Fruit fly (Drosophila melanogaster): ENCODE measurements around the gene CG7992.

DNA sequence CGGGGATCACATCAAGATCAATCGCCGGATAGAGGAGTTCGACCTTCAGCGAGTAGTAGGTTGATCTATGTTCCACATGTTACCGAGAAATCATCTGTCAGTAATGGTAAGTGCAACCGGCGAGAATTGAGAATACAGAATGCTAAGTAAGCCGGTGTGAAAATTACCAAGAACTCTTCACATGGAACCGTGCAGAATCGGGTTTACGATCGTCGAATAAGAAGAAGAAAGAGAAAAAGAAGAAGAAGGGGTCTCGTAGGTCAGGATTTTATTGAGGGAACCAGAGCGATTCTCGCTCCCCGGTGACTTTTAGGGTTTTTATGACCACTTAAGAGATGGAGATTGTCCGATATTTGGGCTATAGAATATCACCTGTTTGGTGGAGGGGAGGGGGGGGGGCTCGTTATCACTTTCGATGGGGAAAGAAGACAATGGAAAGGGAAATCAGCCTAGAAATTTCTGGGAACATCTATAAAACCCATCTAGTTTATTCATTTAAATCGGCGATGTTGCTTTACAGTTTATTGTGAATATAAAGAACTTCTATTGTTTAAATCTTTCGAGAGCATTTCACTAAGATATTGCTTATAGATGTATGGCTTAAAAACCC is 26.0 kb downstream of the CG7992 start:
- no peak for TF ChIP-seq tj (GFP tag; optimal IDR thresholded peaks at IDR 0.05)
- TF ChIP-seq CG33017 (tag; optimal IDR thresholded peaks at IDR 0.05): no peak
- TF ChIP-seq cnc (optimal IDR thresholded peaks at IDR 0.05): no peak
- no peak for TF ChIP-seq Mnt (GFP tag; optimal IDR thresholded peaks at IDR 0.05)
- no peak for TF ChIP-seq CG12768 (GFP tag; optimal IDR thresholded peaks at IDR 0.05)
- TF ChIP-seq Clk (GFP tag; optimal IDR thresholded peaks at IDR 0.05): no peak
- TF ChIP-seq kay (GFP tag; ENCODE audit: borderline replicate concordance): no peak
- TF ChIP-seq ovo (GFP tag; optimal IDR thresholded peaks at IDR 0.05): no peak
- TF ChIP-seq bab1 (GFP tag; optimal IDR thresholded peaks at IDR 0.05): no peak
- TF ChIP-seq CG7101 (tag; optimal IDR thresholded peaks at IDR 0.05): no peak
- TF ChIP-seq CG5204 (GFP tag; optimal IDR thresholded peaks at IDR 0.05): no peak
- TF ChIP-seq CG7045 (GFP tag; optimal IDR thresholded peaks at IDR 0.05): no peak
- TF ChIP-seq Hr96 (GFP tag; optimal IDR thresholded peaks at IDR 0.05): no peak
